Worm (Caenorhabditis elegans): ENCODE data around the gene aagr-1.
"Not testable (repeated sequence)": the region's sequence is repeated elsewhere in the genome, so short reads cannot be mapped to it uniquely, and the experiment has no call there.

DNA sequence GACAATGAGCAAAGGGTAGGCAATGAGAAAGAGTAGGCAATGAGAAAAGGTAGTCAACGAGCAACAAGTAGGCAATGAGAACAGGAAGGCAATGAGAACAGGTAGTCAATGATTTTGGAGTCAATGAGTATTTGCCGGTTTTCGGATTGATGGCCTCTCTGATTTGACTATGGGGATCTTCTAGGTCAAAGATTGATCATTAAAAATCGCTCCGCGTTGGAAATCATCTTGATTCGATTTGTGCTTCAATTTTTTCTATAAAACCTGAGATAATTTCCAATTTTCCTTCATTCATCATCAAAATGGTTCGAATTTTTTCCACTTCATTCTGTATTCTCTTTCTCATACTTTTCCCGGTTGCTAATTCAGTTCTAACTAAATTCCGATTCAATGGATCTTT, 14.3 kb upstream of the aagr-1 start, which contains the start of gene F17E9.16:
- not testable (repeated sequence) for TF ChIP-seq W03F9.2, him-1 (tag; optimal IDR thresholded peaks at IDR 0.05)
